Fruit fly (Drosophila melanogaster) whole organism, wandering third instar larva: ENCODE measurements around the gene Ppt2.

Experiments
- Myc ChIP-seq: fragments of >200 bp; optimal IDR thresholded peaks from 2 replicates; lab custom pipeline; 2017
- Vsx2 ChIP-seq: fragments of 200-300, 225-300 bp; sonication (Bioruptor generic); optimal IDR thresholded peaks from 2 replicates; lab custom pipeline; 2018; ENCODE audit warnings: missing biosample characterization, missing genetic modification characterization; ENCODE audit not compliant: partially characterized antibody
- brk ChIP-seq: fragments of 200-800 bp; sonication (Bioruptor generic); optimal IDR thresholded peaks from 2 replicates; lab custom pipeline; 2016; ENCODE audit warnings: missing biosample characterization, mild to moderate bottlenecking, missing genetic modification characterization
- h ChIP-seq: fragments of 200-800 bp; sonication (Bioruptor generic); optimal IDR thresholded peaks from 3 replicates; lab custom pipeline; 2016; ENCODE audit warnings: missing biosample characterization, mild to moderate bottlenecking, missing genetic modification characterization
- jim ChIP-seq: fragments of 175-275, 200-325 bp; sonication (Bioruptor generic); optimal IDR thresholded peaks from 2 replicates; lab custom pipeline; 2016; ENCODE audit warnings: missing biosample characterization, mild to moderate bottlenecking, missing genetic modification characterization
- psq ChIP-seq: fragments of 200-800 bp; sonication (Bioruptor generic); optimal IDR thresholded peaks from 3 replicates; lab custom pipeline; 2017; ENCODE audit warnings: missing biosample characterization, mild to moderate bottlenecking, missing genetic modification characterization, moderate library complexity

DNA sequence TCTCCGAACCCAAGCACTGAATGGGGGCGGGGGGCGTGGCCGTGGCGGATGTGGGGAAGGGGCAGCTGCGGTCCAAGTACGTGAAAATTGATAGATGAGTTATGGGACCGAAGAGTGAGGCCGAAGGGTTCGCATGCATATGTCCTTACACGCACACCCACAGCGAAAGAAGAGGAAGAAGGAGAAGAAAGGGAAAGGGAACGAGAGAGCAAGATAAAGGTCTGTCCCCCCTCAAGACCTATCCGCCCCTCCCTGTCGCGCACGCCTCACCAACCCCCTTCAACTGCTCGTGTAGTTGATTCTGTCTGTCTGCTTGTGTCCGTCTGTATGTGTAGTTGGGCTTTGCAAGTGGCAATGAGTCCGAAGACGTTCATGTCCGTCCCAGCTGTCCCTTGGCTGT is 30.7 kb upstream of the Ppt2 start:
- TF ChIP-seq Vsx2 (GFP tag; lab: Kevin White, UChicago) (no peak), brk (GFP tag; lab: Kevin White, UChicago) (no peak), psq (no peak), jim (GFP tag; lab: Kevin White, UChicago) (no peak), Myc (no peak), h (GFP tag; lab: Kevin White, UChicago) (no peak)
